Worm (Caenorhabditis elegans) whole organism, L1 larva: Measurements from ENCODE around the gene eelo-2.

ENCODE experiments used
- C34B4.2 ChIP-seq: sonication (generic microtip); optimal IDR thresholded peaks from 2 replicates; lab custom pipeline; 2017; ENCODE audit warnings: mild to moderate bottlenecking, missing genetic modification characterization, missing compliant biosample characterization
- Y116A8C.19 ChIP-seq: sonication (generic microtip); optimal IDR thresholded peaks from 2 replicates; lab custom pipeline; 2016; ENCODE audit warnings: missing compliant biosample characterization, missing genetic modification characterization, borderline replicate concordance
- aha-1 ChIP-seq: fragments of 150-350 bp; optimal IDR thresholded peaks from 2 replicates; lab custom pipeline; 2014; ENCODE audit warnings: missing biosample characterization, missing genetic modification characterization
- aly-2 ChIP-seq: fragments of 150-350 bp; optimal IDR thresholded peaks from 2 replicates; lab custom pipeline; 2014; ENCODE audit warnings: missing biosample characterization, missing genetic modification characterization
- ama-1 ChIP-seq: fragments of 150-350 bp; optimal IDR thresholded peaks from 2 replicates; lab custom pipeline; 2014
- blmp-1 ChIP-seq: fragments of 150-350 bp; optimal IDR thresholded peaks from 2 replicates; lab custom pipeline; 2014; ENCODE audit warnings: missing biosample characterization, missing genetic modification characterization
- ceh-8 ChIP-seq: fragments of 200-800 bp; sonication (Bioruptor generic); optimal IDR thresholded peaks from 2 replicates; lab custom pipeline; 2018; ENCODE audit warnings: mild to moderate bottlenecking, missing genetic modification characterization, moderate library complexity, missing compliant biosample characterization
- dpl-1 ChIP-seq, 3 experiments: fragments of 150-350 bp in 2 of 3; sonication (generic microtip) in 1 of 3; optimal IDR thresholded peaks; 2 replicates each; lab custom pipeline; 2014 to 2017; ENCODE audit warnings: missing biosample characterization in 3 of 3, missing genetic modification characterization in 3 of 3, missing genetic modification reagents in 3 of 3
- efl-1 ChIP-seq, 4 experiments: fragments of 150-350 bp; optimal IDR thresholded peaks in 3 of 4; peaks in 1 of 4; 1 replicate in 1 of 4; 2 replicates in 3 of 4; lab custom pipeline; 2014; ENCODE audit warnings: missing biosample characterization in 2 of 4, missing genetic modification characterization in 2 of 4, missing genetic modification reagents in 2 of 4
- efl-3 ChIP-seq: fragments of 200-800 bp; sonication (Bioruptor generic); optimal IDR thresholded peaks from 2 replicates; lab custom pipeline; 2018; ENCODE audit warnings: mild to moderate bottlenecking, missing genetic modification characterization, missing compliant biosample characterization
- elt-2 ChIP-seq: sonication (generic microtip); optimal IDR thresholded peaks from 2 replicates; lab custom pipeline; 2016; ENCODE audit warnings: missing genetic modification characterization, mild to moderate bottlenecking, inconsistent platforms, missing compliant biosample characterization, missing genetic modification reagents
- elt-3 ChIP-seq, 6 experiments: fragments of 150-350 bp in 1 of 6; sonication (generic microtip); optimal IDR thresholded peaks; 2 replicates each; lab custom pipeline; 2017 to 2018; ENCODE audit warnings: missing biosample characterization in 6 of 6, missing genetic modification characterization in 6 of 6, inconsistent platforms in 1 of 6
- ets-5 ChIP-seq: fragments of 200-800 bp; sonication (Bioruptor generic); IDR thresholded peaks from 2 replicates; pipeline ENCODE4 v1.3.6; 2022; ENCODE audit warnings: missing genetic modification characterization, missing compliant biosample characterization
- fkh-8 ChIP-seq: sonication (generic microtip); optimal IDR thresholded peaks from 2 replicates; lab custom pipeline; 2016; ENCODE audit warnings: mild to moderate bottlenecking, missing genetic modification characterization, missing compliant biosample characterization
- grh-1 ChIP-seq: fragments of 200-800 bp; sonication (Bioruptor generic); IDR thresholded peaks from 2 replicates; pipeline ENCODE4 v1.3.6; 2022; ENCODE audit warnings: missing genetic modification reagents, missing genetic modification characterization, missing compliant biosample characterization
- isw-1 ChIP-seq: fragments of 200-800 bp; sonication (Bioruptor generic); IDR thresholded peaks from 2 replicates; pipeline ENCODE4 v1.3.6; 2022; ENCODE audit warnings: missing genetic modification characterization, missing compliant biosample characterization
- lin-13 ChIP-seq: fragments of 150-350 bp; optimal IDR thresholded peaks from 2 replicates; lab custom pipeline; 2014; ENCODE audit warnings: missing biosample characterization, missing genetic modification reagents, missing genetic modification characterization
- lin-14 ChIP-seq: fragments of 200-800 bp; sonication (Bioruptor generic); optimal IDR thresholded peaks from 2 replicates; lab custom pipeline; 2018; ENCODE audit warnings: mild to moderate bottlenecking, missing genetic modification characterization, moderate library complexity, missing compliant biosample characterization
- lin-15B ChIP-seq: fragments of 150-350 bp; sonication (generic microtip); optimal IDR thresholded peaks from 3 replicates; lab custom pipeline; 2014; ENCODE audit warnings: missing biosample characterization, missing genetic modification characterization
- lin-35 ChIP-seq, 2 experiments: fragments of 150-350 bp; optimal IDR thresholded peaks; 2 replicates each; lab custom pipeline; 2014; ENCODE audit warnings: missing biosample characterization in 2 of 2, missing genetic modification characterization in 2 of 2, missing genetic modification reagents in 2 of 2
- lin-39 ChIP-seq: fragments of 150-350 bp; optimal IDR thresholded peaks from 2 replicates; lab custom pipeline; 2014; ENCODE audit warnings: missing biosample characterization, missing genetic modification reagents, missing genetic modification characterization
- lir-3 ChIP-seq: sonication (generic microtip); optimal IDR thresholded peaks from 2 replicates; lab custom pipeline; 2016; ENCODE audit warnings: mild to moderate bottlenecking, missing genetic modification characterization, moderate library complexity, missing compliant biosample characterization; ENCODE audit not compliant: poor library complexity
- lsy-2 ChIP-seq, 2 experiments: fragments of 150-350 bp; optimal IDR thresholded peaks; 2 replicates each; lab custom pipeline; 2014; ENCODE audit warnings: missing biosample characterization in 2 of 2, missing genetic modification characterization in 2 of 2
- mep-1 ChIP-seq: fragments of 150-350 bp; optimal IDR thresholded peaks from 2 replicates; lab custom pipeline; 2014; ENCODE audit warnings: missing biosample characterization, missing genetic modification characterization
- nhr-11 ChIP-seq: fragments of 150-350 bp; optimal IDR thresholded peaks from 2 replicates; lab custom pipeline; 2014; ENCODE audit warnings: missing biosample characterization, missing genetic modification characterization
- nhr-20 ChIP-seq: sonication (generic microtip); optimal IDR thresholded peaks from 2 replicates; lab custom pipeline; 2016; ENCODE audit warnings: mild to moderate bottlenecking, missing genetic modification characterization, missing compliant biosample characterization
- nhr-71 ChIP-seq: sonication (generic microtip); optimal IDR thresholded peaks from 2 replicates; lab custom pipeline; 2016; ENCODE audit warnings: mild to moderate bottlenecking, missing genetic modification characterization, moderate library complexity, missing compliant biosample characterization
- nhr-76 ChIP-seq: sonication (generic microtip); optimal IDR thresholded peaks from 2 replicates; lab custom pipeline; 2017; ENCODE audit warnings: missing biosample characterization, missing genetic modification characterization
- nhr-77 ChIP-seq: fragments of 150-350 bp; optimal IDR thresholded peaks from 2 replicates; lab custom pipeline; 2014; ENCODE audit warnings: missing biosample characterization, missing genetic modification characterization
- nhr-84 ChIP-seq: sonication (generic microtip); optimal IDR thresholded peaks from 2 replicates; lab custom pipeline; 2017; ENCODE audit warnings: missing biosample characterization, missing genetic modification characterization
- nhr-90 ChIP-seq: sonication (generic microtip); optimal IDR thresholded peaks from 2 replicates; lab custom pipeline; 2016; ENCODE audit warnings: mild to moderate bottlenecking, missing genetic modification characterization, missing compliant biosample characterization; ENCODE audit not compliant: poor library complexity
- pag-3 ChIP-seq: sonication (generic microtip); optimal IDR thresholded peaks from 2 replicates; lab custom pipeline; 2017; ENCODE audit warnings: missing genetic modification characterization, mild to moderate bottlenecking, missing compliant biosample characterization, antibody characterized with exemption, borderline replicate concordance; ENCODE audit not compliant: insufficient read depth
- pqm-1 ChIP-seq: sonication (generic microtip); optimal IDR thresholded peaks from 3 replicates; lab custom pipeline; 2017; ENCODE audit warnings: missing biosample characterization, missing genetic modification characterization
- skn-1 ChIP-seq: fragments of 150-350 bp; optimal IDR thresholded peaks from 2 replicates; lab custom pipeline; 2014; ENCODE audit warnings: missing biosample characterization, missing genetic modification characterization
- snpc-4 ChIP-seq: fragments of 150-350 bp; optimal IDR thresholded peaks from 2 replicates; lab custom pipeline; 2014; ENCODE audit warnings: missing biosample characterization, missing genetic modification characterization
- snu-23 ChIP-seq: sonication (generic microtip); optimal IDR thresholded peaks from 2 replicates; lab custom pipeline; 2016; ENCODE audit warnings: missing genetic modification characterization, missing compliant biosample characterization
- sup-37 ChIP-seq: fragments of 200-800 bp; sonication (Bioruptor generic); optimal IDR thresholded peaks from 2 replicates; lab custom pipeline; 2018; ENCODE audit warnings: mild to moderate bottlenecking, missing genetic modification characterization, missing compliant biosample characterization
- unc-98 ChIP-seq: fragments of 200-800 bp; sonication (Bioruptor generic); IDR thresholded peaks from 2 replicates; pipeline ENCODE4 v1.3.6; 2022; ENCODE audit warnings: missing genetic modification characterization, missing compliant biosample characterization
- zip-4 ChIP-seq: fragments of 200-800 bp; sonication (Bioruptor generic); optimal IDR thresholded peaks from 2 replicates; lab custom pipeline; 2018; ENCODE audit warnings: mild to moderate bottlenecking, missing genetic modification characterization, moderate library complexity, missing compliant biosample characterization
- ztf-4 ChIP-seq: fragments of 150-350 bp; optimal IDR thresholded peaks from 2 replicates; lab custom pipeline; 2014; ENCODE audit warnings: missing biosample characterization, missing genetic modification characterization

eelo-2 gene

DNA sequence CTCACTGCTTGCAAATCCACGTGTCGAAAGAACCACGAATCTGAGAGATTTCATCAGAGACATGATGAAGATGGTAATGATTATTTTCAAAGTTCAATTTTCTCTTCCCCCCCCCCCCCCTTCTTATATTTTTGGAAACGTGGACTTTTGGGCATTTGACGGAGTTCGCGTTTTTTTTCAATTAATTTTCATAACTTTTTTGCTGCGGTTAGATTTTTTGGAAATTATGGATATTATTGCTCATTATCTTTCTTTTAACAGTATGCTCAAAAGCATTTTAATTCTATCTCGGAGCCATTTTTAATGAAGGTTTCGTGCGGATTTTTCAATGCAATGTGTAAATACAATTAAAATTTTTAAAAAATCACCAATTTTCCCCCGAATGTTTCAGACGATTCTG, 9.4 kb downstream of the eelo-2 start, which contains the start of gene phyh-1:
Gene phyh-1, minus strand, starts transcription at position 101 of the 400 bp plus-strand sequence.
- TF ChIP-seq nhr-84 (tag; lab: Kevin White, UChicago) (no peak), C34B4.2 (tag; lab: Kevin White, UChicago) (no peak), snpc-4 (tag; lab: Kevin White, UChicago) (no peak), dpl-1 (GFP tag; optimal IDR thresholded peaks at IDR 0.05; lab: Kevin White, UChicago) (no peak), sup-37 (no peak), nhr-77 (tag; lab: Kevin White, UChicago) (no peak), lir-3 (no peak), efl-3 (GFP tag; lab: Kevin White, UChicago) (no peak), nhr-76 (tag; lab: Kevin White, UChicago) (no peak), zip-4 (no peak), nhr-71 (no peak), skn-1 (tag; lab: Kevin White, UChicago) (no peak), nhr-11 (tag; lab: Kevin White, UChicago) (no peak), ceh-8 (GFP tag; lab: Kevin White, UChicago) (no peak), nhr-90 (tag; lab: Kevin White, UChicago) (no peak), mep-1 (tag; lab: Kevin White, UChicago) (no peak)

ce11 chrIV:17262385-17262784, 12.5 kb downstream of the eelo-2 start, which contains the start of gene ZK550.6:
ZK550.6 (minus strand) TSS chrIV:17262485.
- no peak for TF ChIP-seq unc-98 (GFP tag; lab: Robert Waterston, UW)
- TF ChIP-seq efl-1 (optimal IDR thresholded peaks at IDR 0.05; lab: Kevin White, UChicago) = no peak
- peak in 1 of 2 experiments; percentile 6 for TF ChIP-seq efl-1 (GFP tag; optimal IDR thresholded peaks at IDR 0.05 in 1 of 2; lab: Kevin White, UChicago)

- TF ChIP-seq nhr-20 (tag; lab: Kevin White, UChicago) = peak; percentile 27
- peak; percentile 52 for TF ChIP-seq blmp-1 (tag; lab: Kevin White, UChicago)
- TF ChIP-seq lsy-2 (tag; optimal IDR thresholded peaks at IDR 0.05; lab: Kevin White, UChicago) = peak in 1 of 2 experiments; percentile 17
- peak in 1 of 2 experiments; percentile 69 for TF ChIP-seq lin-35 (GFP tag; optimal IDR thresholded peaks at IDR 0.05; lab: Kevin White, UChicago)
- peak; percentile 15 for TF ChIP-seq nhr-90 (tag; lab: Kevin White, UChicago)
- TF ChIP-seq elt-2 (tag; lab: Kevin White, UChicago) = peak; percentile 85
- no peak for TF ChIP-seq lin-15B
- no peak for TF ChIP-seq ama-1 (lab: Kevin White, UChicago)
- no peak for TF ChIP-seq lin-14 (GFP tag; lab: Kevin White, UChicago)
- peak; percentile 6 for TF ChIP-seq pqm-1
- TF ChIP-seq elt-3 (tag; optimal IDR thresholded peaks at IDR 0.05; lab: Kevin White, UChicago) = peak in 2 of 6 experiments; percentile 0 to 24
- TF ChIP-seq snu-23 (GFP tag; lab: Kevin White, UChicago) = peak; percentile 20
Observed at ce11 chrIV:17263714-17264113, 13.8 kb downstream of the eelo-2 start.

- TF ChIP-seq lin-39 (tag; lab: Kevin White, UChicago) (no peak), aly-2 (tag; lab: Kevin White, UChicago) (no peak), lsy-2 (tag; optimal IDR thresholded peaks at IDR 0.05; lab: Kevin White, UChicago) (no peak), isw-1 (GFP tag; lab: Robert Waterston, UW) (no peak), pag-3 (tag; lab: Kevin White, UChicago) (no peak), fkh-8 (tag; lab: Kevin White, UChicago) (no peak), Y116A8C.19 (tag; lab: Kevin White, UChicago) (no peak), pqm-1 (no peak), grh-1 (no peak), nhr-77 (tag; lab: Kevin White, UChicago) (no peak), lin-13 (GFP tag; lab: Kevin White, UChicago) (no peak), ets-5 (GFP tag; lab: Robert Waterston, UW) (no peak), ztf-4 (tag; lab: Kevin White, UChicago) (no peak), aha-1 (no peak)
Observed at ce11 chrIV:17264714-17265113, 14.8 kb downstream of the eelo-2 start, which contains the start of gene F26D10.13. F26D10.13 (minus strand) TSS chrIV:17264814.
